Fruit fly (Drosophila melanogaster) whole organism, prepupa: ENCODE data around the gene cact.

Source experiments
- CG32006 ChIP-seq: fragments of 200-800 bp; sonication (Bioruptor generic); optimal IDR thresholded peaks from 3 replicates; lab custom pipeline; 2017; ENCODE audit warnings: missing biosample characterization, mild to moderate bottlenecking, missing genetic modification characterization
- esn ChIP-seq: fragments of 200-800 bp; sonication (Bioruptor generic); optimal IDR thresholded peaks from 2 replicates; lab custom pipeline; 2016; ENCODE audit warnings: missing biosample characterization, mild to moderate bottlenecking, missing genetic modification characterization, moderate library complexity
- topi ChIP-seq: fragments of 200-800 bp; sonication (Bioruptor generic); optimal IDR thresholded peaks from 3 replicates; lab custom pipeline; 2016; ENCODE audit warnings: missing biosample characterization, missing genetic modification characterization

dm6 chr2L:16282077-16282471 lies 43.9 kb downstream of the cact start:
- TF ChIP-seq CG32006 (GFP tag; lab: Kevin White, UChicago) (no peak), topi (GFP tag; lab: Kevin White, UChicago) (no peak), esn (GFP tag; lab: Kevin White, UChicago) (no peak)
